Worm (Caenorhabditis elegans) whole organism, mixed stage, embryonic: Measurements from ENCODE around the gene cyp-33C4.

Experiments
- blmp-1 ChIP-seq: fragments of 150-350 bp; optimal IDR thresholded peaks from 2 replicates; lab custom pipeline; 2014; ENCODE audit warnings: missing biosample characterization, missing genetic modification characterization
- ceh-83 ChIP-seq: fragments of 200-800 bp; sonication (Bioruptor generic); optimal IDR thresholded peaks from 2 replicates; lab custom pipeline; 2018; ENCODE audit warnings: mild to moderate bottlenecking, missing genetic modification characterization, missing compliant biosample characterization
- ces-1 ChIP-seq: fragments of 150-350 bp; optimal IDR thresholded peaks from 2 replicates; lab custom pipeline; 2014; ENCODE audit warnings: missing biosample characterization, missing genetic modification reagents, missing genetic modification characterization
- elt-3 ChIP-seq: fragments of 150-350 bp; optimal IDR thresholded peaks from 2 replicates; lab custom pipeline; 2014; ENCODE audit warnings: missing biosample characterization, missing genetic modification characterization
- mab-5 ChIP-seq: fragments of 150-350 bp; optimal IDR thresholded peaks from 2 replicates; lab custom pipeline; 2014; ENCODE audit warnings: missing biosample characterization, missing genetic modification characterization
- pha-4 ChIP-seq: fragments of 150-350 bp; optimal IDR thresholded peaks from 2 replicates; lab custom pipeline; 2018; ENCODE audit warnings: missing biosample characterization, missing genetic modification reagents, missing genetic modification characterization

DNA sequence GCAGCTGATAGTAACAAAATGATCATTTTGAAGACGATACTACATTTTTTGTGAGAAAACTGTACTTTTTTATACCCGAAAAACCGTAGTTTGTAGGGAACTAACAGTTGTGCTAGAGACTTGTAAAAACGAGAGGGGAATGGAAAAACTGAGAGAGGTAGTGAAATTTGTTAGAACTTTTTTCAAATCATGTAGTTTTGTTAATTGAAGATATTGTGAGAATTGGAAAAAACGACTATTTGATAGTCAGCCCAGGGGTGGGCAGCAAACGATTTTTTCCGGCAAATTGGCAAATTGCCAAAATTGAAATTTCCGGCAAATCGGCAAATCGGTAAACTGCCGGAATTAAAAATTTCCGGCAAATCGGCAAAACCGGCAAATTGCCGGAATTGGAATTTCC is 13.4 kb downstream of the cyp-33C4 start, which contains the start of gene cyp-33C6:
- TF ChIP-seq ces-1 (no peak), blmp-1 (tag; lab: Kevin White, UChicago) (no peak), ceh-83 (no peak), pha-4 (no peak), elt-3 (tag; lab: Kevin White, UChicago) (no peak), mab-5 (no peak)
